Worm (Caenorhabditis elegans) whole organism, L3 larva: Measurements from ENCODE around the gene srh-25.

Source experiments
- R02D3.7 ChIP-seq: fragments of 150-350 bp; optimal IDR thresholded peaks from 2 replicates; lab custom pipeline; 2014; ENCODE audit warnings: missing biosample characterization, missing genetic modification characterization
- ZK546.5 ChIP-seq: sonication (generic microtip); optimal IDR thresholded peaks from 2 replicates; lab custom pipeline; 2017; ENCODE audit warnings: missing biosample characterization, missing genetic modification characterization
- aly-2 ChIP-seq: fragments of 150-350 bp; optimal IDR thresholded peaks from 2 replicates; lab custom pipeline; 2014; ENCODE audit warnings: missing biosample characterization, missing genetic modification characterization
- ceh-16 ChIP-seq: sonication (generic microtip); optimal IDR thresholded peaks from 2 replicates; lab custom pipeline; 2017; ENCODE audit warnings: missing biosample characterization, missing genetic modification characterization
- ceh-82 ChIP-seq: fragments of 150-350 bp; optimal IDR thresholded peaks from 2 replicates; lab custom pipeline; 2014; ENCODE audit warnings: missing biosample characterization, missing genetic modification characterization
- daf-12 ChIP-seq: fragments of 150-350 bp; optimal IDR thresholded peaks from 2 replicates; lab custom pipeline; 2014; ENCODE audit warnings: missing biosample characterization, missing genetic modification reagents, missing genetic modification characterization
- egl-27 ChIP-seq: sonication (generic microtip); optimal IDR thresholded peaks from 4 replicates; lab custom pipeline; 2017; ENCODE audit warnings: missing biosample characterization, missing genetic modification reagents, missing genetic modification characterization
- egl-5 ChIP-seq: fragments of 150-350 bp; optimal IDR thresholded peaks from 2 replicates; lab custom pipeline; 2017; ENCODE audit warnings: missing biosample characterization, missing genetic modification reagents, missing genetic modification characterization, inconsistent platforms
- elt-2 ChIP-seq: sonication (generic microtip); optimal IDR thresholded peaks from 2 replicates; lab custom pipeline; 2016; ENCODE audit warnings: missing genetic modification reagents, mild to moderate bottlenecking, missing genetic modification characterization, missing compliant biosample characterization
- elt-3 ChIP-seq, 3 experiments: fragments of 150-350 bp in 1 of 3; sonication (generic microtip) in 2 of 3; optimal IDR thresholded peaks; 2 replicates in 2 of 3; 4 replicates in 1 of 3; lab custom pipeline; 2014 to 2017; ENCODE audit warnings: missing biosample characterization in 3 of 3, missing genetic modification characterization in 3 of 3
- eor-1 ChIP-seq, 2 experiments: fragments of 150-350 bp; optimal IDR thresholded peaks; 2 replicates each; lab custom pipeline; 2014 to 2018; ENCODE audit warnings: missing biosample characterization in 2 of 2, missing genetic modification characterization in 2 of 2
- fkh-2 ChIP-seq: fragments of 150-350 bp; optimal IDR thresholded peaks from 2 replicates; lab custom pipeline; 2014; ENCODE audit warnings: missing biosample characterization, missing genetic modification reagents, missing genetic modification characterization
- lin-15B ChIP-seq: fragments of 150-350 bp; optimal IDR thresholded peaks from 2 replicates; lab custom pipeline; 2014; ENCODE audit warnings: missing biosample characterization, missing genetic modification characterization
- lsy-12 ChIP-seq: sonication (generic microtip); optimal IDR thresholded peaks from 2 replicates; lab custom pipeline; 2016; ENCODE audit warnings: mild to moderate bottlenecking, missing genetic modification characterization, missing compliant biosample characterization
- mdl-1 ChIP-seq: fragments of 150-350 bp; optimal IDR thresholded peaks from 2 replicates; lab custom pipeline; 2014; ENCODE audit warnings: missing biosample characterization, missing genetic modification characterization
- nhr-23 ChIP-seq: fragments of 150-350 bp; optimal IDR thresholded peaks from 2 replicates; lab custom pipeline; 2014; ENCODE audit warnings: missing biosample characterization, missing genetic modification reagents, missing genetic modification characterization
- nhr-237 ChIP-seq: fragments of 150-350 bp; optimal IDR thresholded peaks from 2 replicates; lab custom pipeline; 2014; ENCODE audit warnings: missing biosample characterization, missing genetic modification characterization
- nhr-25 ChIP-seq: sonication (generic microtip); optimal IDR thresholded peaks from 2 replicates; lab custom pipeline; 2017; ENCODE audit warnings: missing biosample characterization, missing genetic modification characterization
- nhr-67 ChIP-seq: fragments of 150-350 bp; optimal IDR thresholded peaks from 2 replicates; lab custom pipeline; 2014; ENCODE audit warnings: missing biosample characterization, missing genetic modification characterization
- pha-4 ChIP-seq: fragments of 150-350 bp; optimal IDR thresholded peaks from 2 replicates; lab custom pipeline; 2014; ENCODE audit warnings: missing biosample characterization, missing genetic modification reagents, missing genetic modification characterization
- pqm-1 ChIP-seq: fragments of 150-350 bp; optimal IDR thresholded peaks from 2 replicates; lab custom pipeline; 2017; ENCODE audit warnings: missing biosample characterization, missing genetic modification characterization, inconsistent platforms
- skn-1 ChIP-seq: fragments of 150-350 bp; optimal IDR thresholded peaks from 2 replicates; lab custom pipeline; 2014; ENCODE audit warnings: missing biosample characterization, missing genetic modification characterization
- snpc-4 ChIP-seq: fragments of 150-350 bp; optimal IDR thresholded peaks from 2 replicates; lab custom pipeline; 2014; ENCODE audit warnings: missing biosample characterization, missing genetic modification characterization
- unc-62 ChIP-seq: fragments of 150-350 bp; sonication (generic microtip); optimal IDR thresholded peaks from 4 replicates; lab custom pipeline; 2014; ENCODE audit warnings: missing biosample characterization, missing genetic modification reagents, missing genetic modification characterization
- zag-1 ChIP-seq: fragments of 150-350 bp; optimal IDR thresholded peaks from 2 replicates; lab custom pipeline; 2014; ENCODE audit warnings: missing biosample characterization, missing genetic modification characterization

The srh-25 gene

ce11 chrV:12400677-12401236, 32.9 kb downstream of the srh-25 start, which contains the start of the genes K01D12.20 and miga-1:
Gene K01D12.20 (minus strand): TSS chrV:12400814.
Gene miga-1 (minus strand): TSS chrV:12400859.
- TF ChIP-seq nhr-23 (tag; lab: Kevin White, UChicago), result peak; percentile 40
- TF ChIP-seq elt-2 (tag; lab: Kevin White, UChicago), result peak; percentile 44
- TF ChIP-seq pha-4 (tag; lab: Kevin White, UChicago), result peak; percentile 64
- TF ChIP-seq lsy-12 (tag; lab: Kevin White, UChicago), result no peak
- peak; percentile 47 for TF ChIP-seq lin-15B (tag; lab: Kevin White, UChicago)
- TF ChIP-seq snpc-4 (tag; lab: Kevin White, UChicago), result peak; percentile 34
- TF ChIP-seq R02D3.7 (tag; lab: Kevin White, UChicago), result peak; percentile 93
- TF ChIP-seq egl-27, result no peak
- peak; percentile 18 for TF ChIP-seq pqm-1 (tag; lab: Kevin White, UChicago)

ce11 chrV:12397545-12397944, 36.1 kb downstream of the srh-25 start, which contains the start of gene K01D12.5:
Gene K01D12.5 (plus strand): TSS chrV:12397845.
- no peak for TF ChIP-seq ZK546.5 (tag; lab: Kevin White, UChicago)
- TF ChIP-seq unc-62, result no peak
- no peak for TF ChIP-seq ceh-16 (tag; lab: Kevin White, UChicago)
- TF ChIP-seq nhr-23 (tag; lab: Kevin White, UChicago), result no peak
- TF ChIP-seq, all 47 proteins: peak for 0

ce11 chrV:12395699-12396098, 37.9 kb downstream of the srh-25 start, which contains the start of gene twk-14:
Gene twk-14 (minus strand): TSS chrV:12395706.
- no peak for TF ChIP-seq mdl-1 (tag; lab: Kevin White, UChicago)
- TF ChIP-seq elt-3 (tag; optimal IDR thresholded peaks at IDR 0.05; lab: Kevin White, UChicago), result no peak
- no peak for TF ChIP-seq pqm-1 (tag; lab: Kevin White, UChicago)
- no peak for TF ChIP-seq lsy-12 (tag; lab: Kevin White, UChicago)
- no peak for TF ChIP-seq nhr-25 (tag; lab: Kevin White, UChicago)
- TF ChIP-seq skn-1, result no peak
- no peak for TF ChIP-seq egl-27
- no peak for TF ChIP-seq aly-2 (tag; lab: Kevin White, UChicago)
- TF ChIP-seq egl-5 (tag; lab: Kevin White, UChicago), result no peak
- no peak for TF ChIP-seq zag-1 (tag; lab: Kevin White, UChicago)
- TF ChIP-seq daf-12 (tag; lab: Kevin White, UChicago), result no peak
- TF ChIP-seq fkh-2 (tag; lab: Kevin White, UChicago), result no peak
- no peak for TF ChIP-seq elt-2 (tag; lab: Kevin White, UChicago)
- no peak for TF ChIP-seq ceh-82 (tag; lab: Kevin White, UChicago)
- no peak for TF ChIP-seq eor-1 (tag; optimal IDR thresholded peaks at IDR 0.05; lab: Kevin White, UChicago)
- TF ChIP-seq ZK546.5 (tag; lab: Kevin White, UChicago), result no peak
- no peak for TF ChIP-seq nhr-67 (tag; lab: Kevin White, UChicago)
- TF ChIP-seq pha-4 (tag; lab: Kevin White, UChicago), result no peak
- TF ChIP-seq nhr-237 (tag; lab: Kevin White, UChicago), result no peak

ce11 chrV:12386154-12386553, 47.5 kb downstream of the srh-25 start, which contains the start of gene K01D12.15:
Gene K01D12.15 (plus strand): TSS chrV:12386454.
- no peak for TF ChIP-seq pqm-1 (tag; lab: Kevin White, UChicago)
